Worm (Caenorhabditis elegans) whole organism, L4/young adult: ENCODE results near the gene igcm-4.

Experiments
- W03F9.2 ChIP-seq: fragments of 150-350 bp; optimal IDR thresholded peaks from 2 replicates; lab custom pipeline; 2014; ENCODE audit warnings: missing biosample characterization, missing genetic modification characterization
- dao-5 ChIP-seq: sonication (generic microtip); optimal IDR thresholded peaks from 2 replicates; lab custom pipeline; 2016; ENCODE audit warnings: missing genotype, missing genetic modification characterization, moderate library complexity, missing compliant biosample characterization

DNA sequence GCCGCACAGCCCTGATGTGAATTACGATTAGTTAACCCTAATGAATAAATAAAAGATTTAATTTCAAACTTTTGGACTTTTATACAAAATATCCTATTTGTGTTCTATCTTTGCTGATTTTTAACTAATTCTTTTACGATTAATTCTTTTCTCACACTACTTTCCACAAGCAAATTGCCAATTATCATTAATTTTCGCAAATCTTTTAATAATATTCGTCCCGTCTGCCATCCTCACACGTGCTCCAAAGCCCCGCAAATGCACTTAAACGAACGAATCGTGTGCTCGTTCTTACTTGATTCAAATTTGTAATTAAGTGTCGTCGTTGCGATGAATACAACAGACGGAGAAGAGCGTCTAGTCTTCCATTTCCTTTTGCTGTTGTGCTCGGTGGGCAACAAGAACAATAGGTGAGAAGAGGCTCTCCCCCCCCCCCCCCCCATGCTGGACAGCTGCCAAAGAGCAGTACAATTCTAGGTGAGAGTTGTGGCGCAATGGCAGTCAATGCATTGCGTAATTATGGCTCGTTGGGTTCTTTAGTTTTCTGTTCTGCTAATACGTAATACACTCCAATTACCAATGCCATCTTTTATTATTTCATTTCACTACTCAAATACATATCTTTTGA lies 1.5 kb downstream of the igcm-4 start:
- TF ChIP-seq dao-5 (tag; lab: Kevin White, UChicago) (no peak), W03F9.2 (tag; lab: Kevin White, UChicago) (no peak)
